Worm (Caenorhabditis elegans) whole organism, L4 larva: Measurements from ENCODE around the gene clec-57.
A peak's percentile ranks its signal among the peaks of the same experiment; 100 is the strongest.

Experiments
- F37D6.2 ChIP-seq: sonication (generic microtip); optimal IDR thresholded peaks from 2 replicates; lab custom pipeline; 2016; ENCODE audit warnings: mild to moderate bottlenecking, missing genetic modification characterization, missing compliant biosample characterization
- F49E8.2 ChIP-seq: sonication (generic microtip); optimal IDR thresholded peaks from 2 replicates; lab custom pipeline; 2016; ENCODE audit warnings: missing compliant biosample characterization, mild to moderate bottlenecking, missing genetic modification characterization, borderline replicate concordance
- T20F7.1 ChIP-seq: fragments of 200-800 bp; sonication (Bioruptor generic); optimal IDR thresholded peaks from 2 replicates; lab custom pipeline; 2018; ENCODE audit warnings: mild to moderate bottlenecking, missing genetic modification characterization, missing compliant biosample characterization
- ZK337.2 ChIP-seq: fragments of 200-800 bp; sonication (Bioruptor generic); IDR thresholded peaks from 2 replicates; pipeline ENCODE4 v1.3.6; 2022; ENCODE audit warnings: missing genetic modification reagents, missing genetic modification characterization, missing compliant biosample characterization
- aly-2 ChIP-seq: sonication (generic microtip); optimal IDR thresholded peaks from 2 replicates; lab custom pipeline; 2018; ENCODE audit warnings: missing biosample characterization, missing genetic modification characterization
- ceh-20 ChIP-seq: fragments of 200-800 bp; sonication (Bioruptor generic); IDR thresholded peaks from 2 replicates; pipeline ENCODE4 v1.3.6; 2022; ENCODE audit warnings: missing genetic modification reagents, missing genetic modification characterization, missing compliant biosample characterization
- ceh-44 ChIP-seq: fragments of 200-800 bp; sonication (Bioruptor generic); IDR thresholded peaks from 2 replicates; pipeline ENCODE4 v1.3.6; 2022; ENCODE audit warnings: missing genetic modification reagents, missing genetic modification characterization, missing compliant biosample characterization
- ceh-82 ChIP-seq: sonication (generic microtip); optimal IDR thresholded peaks from 2 replicates; lab custom pipeline; 2017; ENCODE audit warnings: missing biosample characterization, missing genetic modification characterization
- daf-16 ChIP-seq, 3 experiments: sonication (generic microtip); optimal IDR thresholded peaks; 2 replicates each; lab custom pipeline; 2016 to 2017; ENCODE audit warnings: missing genetic modification characterization in 3 of 3, missing genetic modification reagents in 3 of 3, mild to moderate bottlenecking in 2 of 3, missing compliant biosample characterization in 2 of 3, missing biosample characterization in 1 of 3, moderate library complexity in 1 of 3
- daf-8 ChIP-seq: fragments of 200-800 bp; sonication (Bioruptor generic); IDR thresholded peaks from 2 replicates; pipeline ENCODE4 v1.3.6; 2022; ENCODE audit warnings: missing genetic modification characterization, missing compliant biosample characterization
- dmd-6 ChIP-seq: fragments of 200-800 bp; sonication (Bioruptor generic); IDR thresholded peaks from 2 replicates; pipeline ENCODE4 v1.3.6; 2022; ENCODE audit warnings: missing genetic modification reagents, missing genetic modification characterization, missing compliant biosample characterization
- duxl-1 ChIP-seq: sonication (generic microtip); optimal IDR thresholded peaks from 2 replicates; lab custom pipeline; 2016; ENCODE audit warnings: mild to moderate bottlenecking, missing genetic modification characterization, moderate library complexity, missing compliant biosample characterization; ENCODE audit not compliant: poor library complexity
- dve-1 ChIP-seq: sonication (generic microtip); optimal IDR thresholded peaks from 2 replicates; lab custom pipeline; 2017; ENCODE audit warnings: antibody characterized with exemption, mild to moderate bottlenecking, missing genetic modification characterization, missing compliant biosample characterization; ENCODE audit not compliant: insufficient read depth
- fos-1 ChIP-seq: fragments of 150-350 bp; optimal IDR thresholded peaks from 2 replicates; lab custom pipeline; 2014; ENCODE audit warnings: missing biosample characterization, missing genetic modification characterization
- hlh-11 ChIP-seq: fragments of 200-800 bp; sonication (Bioruptor generic); optimal IDR thresholded peaks from 2 replicates; lab custom pipeline; 2018; ENCODE audit warnings: mild to moderate bottlenecking, missing genetic modification characterization, missing compliant biosample characterization
- hmg-1.1 ChIP-seq: fragments of 200-800 bp; sonication (Bioruptor generic); IDR thresholded peaks from 2 replicates; pipeline ENCODE4 v1.3.6; 2022; ENCODE audit warnings: missing genetic modification reagents, missing genetic modification characterization, missing compliant biosample characterization
- lin-39 ChIP-seq: fragments of 150-350 bp; optimal IDR thresholded peaks from 2 replicates; lab custom pipeline; 2014; ENCODE audit warnings: missing biosample characterization, missing genetic modification reagents, missing genetic modification characterization
- madf-5 ChIP-seq, 2 experiments: fragments of 200-800 bp; sonication (Bioruptor generic); IDR thresholded peaks; 2 replicates each; pipeline ENCODE4 v1.3.6; 2022; ENCODE audit warnings: missing compliant biosample characterization in 2 of 2, missing genetic modification characterization in 2 of 2
- mep-1 ChIP-seq: fragments of 150-350 bp; sonication (generic microtip); optimal IDR thresholded peaks from 3 replicates; lab custom pipeline; 2014; ENCODE audit warnings: missing biosample characterization, missing genetic modification characterization
- mxl-2 ChIP-seq: fragments of 200-800 bp; sonication (Bioruptor generic); conservative IDR thresholded peaks from 2 replicates; pipeline ENCODE4 v1.3.6; 2022; ENCODE audit warnings: missing genetic modification reagents, missing genetic modification characterization, missing compliant biosample characterization
- nhr-28 ChIP-seq: fragments of 150-350 bp; optimal IDR thresholded peaks from 2 replicates; lab custom pipeline; 2014; ENCODE audit warnings: missing biosample characterization, missing genetic modification characterization
- nhr-76 ChIP-seq: fragments of 150-350 bp; optimal IDR thresholded peaks from 2 replicates; lab custom pipeline; 2014; ENCODE audit warnings: missing biosample characterization, missing genetic modification characterization
- pqm-1 ChIP-seq: sonication (generic microtip); optimal IDR thresholded peaks from 2 replicates; lab custom pipeline; 2017; ENCODE audit warnings: missing biosample characterization, missing genetic modification characterization
- sdz-12 ChIP-seq: fragments of 200-800 bp; sonication (Bioruptor generic); optimal IDR thresholded peaks from 2 replicates; lab custom pipeline; 2018; ENCODE audit warnings: mild to moderate bottlenecking, missing genetic modification characterization, missing compliant biosample characterization
- snpc-1.2 ChIP-seq: fragments of 200-800 bp; sonication (Bioruptor generic); IDR thresholded peaks from 2 replicates; pipeline ENCODE4 v1.3.6; 2022; ENCODE audit warnings: missing genetic modification reagents, missing genetic modification characterization, missing compliant biosample characterization
- tra-1 ChIP-seq: fragments of 200-800 bp; sonication (Bioruptor generic); IDR thresholded peaks from 2 replicates; pipeline ENCODE4 v1.3.6; 2022; ENCODE audit warnings: missing genetic modification reagents, missing genetic modification characterization, missing compliant biosample characterization
- unc-62 ChIP-seq, 3 experiments: fragments of 150-350 bp in 1 of 3; sonication (generic microtip); optimal IDR thresholded peaks in 2 of 3; peaks in 1 of 3; 1 replicate in 1 of 3; 2 replicates in 2 of 3; lab custom pipeline; 2014 to 2017; ENCODE audit warnings: missing biosample characterization in 3 of 3, missing genetic modification characterization in 3 of 3, missing genetic modification reagents in 3 of 3, missing genotype in 1 of 3
- zip-2 ChIP-seq: fragments of 150-350 bp; optimal IDR thresholded peaks from 2 replicates; lab custom pipeline; 2014; ENCODE audit warnings: missing biosample characterization, missing genetic modification characterization

The clec-57 gene

DNA sequence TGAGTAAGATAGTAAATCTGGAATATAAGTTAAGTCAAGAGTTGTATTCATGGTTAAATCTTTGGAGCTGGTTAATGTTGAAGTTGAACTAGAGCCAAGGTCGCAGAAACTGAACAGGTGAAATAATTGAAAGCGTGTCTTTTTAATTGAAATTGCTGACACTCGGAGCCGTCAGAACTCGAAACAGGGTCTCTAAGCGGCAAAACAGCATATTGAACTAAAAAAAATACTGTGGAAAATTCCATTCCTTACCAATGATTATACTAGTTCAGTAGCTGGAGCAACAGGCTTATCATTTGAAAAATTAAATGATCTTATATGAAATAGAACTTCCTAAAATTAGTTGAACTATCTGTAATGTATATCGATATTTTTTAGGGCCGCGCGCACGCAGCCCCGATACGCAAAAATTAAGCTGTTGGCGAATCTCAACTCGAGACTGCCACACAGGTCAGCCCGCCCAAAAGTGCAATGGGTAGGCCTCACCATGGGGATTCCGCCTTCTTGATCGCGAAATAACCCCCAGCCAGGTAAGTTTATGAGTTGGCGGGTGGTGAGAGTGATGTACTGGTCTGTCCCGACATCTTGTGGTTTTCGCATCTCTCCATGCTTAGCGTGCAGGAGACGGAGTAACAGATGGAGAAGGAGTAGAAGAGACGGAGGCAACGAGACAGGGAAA lies 696 bp upstream of the clec-57 start, which contains the start of gene srz-97 (continued):
- no peak for TF ChIP-seq T20F7.1
- TF ChIP-seq mxl-2 (GFP tag; lab: Robert Waterston, UW): no peak
- TF ChIP-seq mep-1 (tag; lab: Kevin White, UChicago): no peak
- no peak for TF ChIP-seq zip-2 (tag; lab: Kevin White, UChicago)
- TF ChIP-seq madf-5 (GFP tag; IDR thresholded peaks at IDR 0.05; lab: Robert Waterston, UW): no peak

DNA sequence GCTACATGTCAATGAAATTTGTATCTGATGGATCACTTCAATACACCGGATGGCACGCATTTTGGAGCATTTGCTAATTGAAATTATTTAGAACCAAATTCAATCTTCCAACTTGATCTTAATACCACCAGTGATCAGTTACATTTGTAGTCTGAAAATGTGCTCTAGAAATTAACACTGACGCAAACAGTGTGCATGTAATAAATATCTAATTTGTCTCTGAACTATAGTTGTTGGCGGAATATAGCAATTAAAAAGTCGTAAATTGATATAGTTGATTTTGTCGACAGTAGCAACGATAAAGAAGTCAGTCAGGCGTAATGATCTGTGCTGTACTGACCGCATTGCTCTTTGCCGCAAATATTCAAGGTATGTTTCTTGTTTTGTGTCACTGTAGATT lies 3.2 kb downstream of the clec-57 start, which contains the start of gene clec-227:
clec-227 (plus strand) TSS at position 301 of the 400 bp plus-strand sequence.
- TF ChIP-seq F37D6.2 (tag; lab: Kevin White, UChicago) (no peak), nhr-28 (tag; lab: Kevin White, UChicago) (peak; percentile 37)

DNA sequence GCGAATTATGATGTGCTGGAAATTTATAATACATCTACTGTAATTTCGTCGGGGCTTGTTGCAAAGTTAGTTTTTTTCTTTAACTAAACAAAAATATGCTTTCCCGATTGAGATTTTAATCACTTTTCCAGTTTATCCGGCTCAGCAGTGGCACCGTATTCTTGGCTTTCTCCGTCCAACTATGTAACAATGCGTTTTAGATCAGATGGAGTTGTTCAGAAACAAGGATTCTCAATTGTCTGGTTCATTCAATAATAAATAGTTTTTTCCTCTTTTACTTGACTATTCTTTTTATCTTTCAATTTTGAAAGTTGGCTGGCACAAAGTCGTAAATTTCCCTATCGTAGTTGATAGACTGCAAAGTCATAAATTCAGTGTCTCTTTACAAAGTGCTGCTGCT lies 5.1 kb downstream of the clec-57 start, which contains the start of gene clec-56:
clec-56 (plus strand) TSS at position 301 of the 400 bp plus-strand sequence.
- TF ChIP-seq duxl-1 (tag; lab: Kevin White, UChicago) (no peak), snpc-1.2 (GFP tag; lab: Robert Waterston, UW) (no peak), dve-1 (tag; lab: Kevin White, UChicago) (no peak), hmg-1.1 (GFP tag; lab: Robert Waterston, UW) (no peak), nhr-28 (tag; lab: Kevin White, UChicago) (peak; percentile 36), pqm-1 (tag; lab: Kevin White, UChicago) (peak; percentile 35), daf-8 (GFP tag; lab: Robert Waterston, UW) (no peak), nhr-76 (no peak), hlh-11 (peak; percentile 2), fos-1 (no peak), ceh-44 (GFP tag; lab: Robert Waterston, UW) (no peak), aly-2 (tag; lab: Kevin White, UChicago) (no peak), ceh-82 (tag; lab: Kevin White, UChicago) (no peak), ceh-20 (GFP tag; lab: Robert Waterston, UW) (0 out of 2 replicates have a peak, but pooled peaks have one; percentile 18), ZK337.2 (GFP tag; lab: Robert Waterston, UW) (no peak), sdz-12 (GFP tag; lab: Kevin White, UChicago) (no peak)

DNA sequence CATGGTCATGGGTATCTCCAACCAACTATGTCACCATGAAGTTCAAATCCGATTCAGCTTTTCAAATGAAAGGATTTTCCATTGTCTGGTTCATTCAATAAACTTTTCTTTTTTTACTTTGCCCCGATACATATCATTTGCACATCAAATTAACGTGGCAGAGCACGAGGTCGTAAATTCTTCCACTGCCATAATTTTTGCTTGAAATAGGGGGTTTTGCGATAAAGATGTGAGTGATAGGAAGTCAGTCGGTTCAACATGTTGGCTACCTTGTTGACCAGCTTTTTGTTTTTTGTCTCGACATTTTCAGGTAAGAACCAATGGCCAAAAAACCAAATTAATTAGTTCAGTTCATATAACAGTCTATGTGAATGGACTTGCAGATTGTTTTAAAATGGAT lies 7.6 kb downstream of the clec-57 start, which contains the start of gene clec-54:
clec-54 (plus strand) TSS at position 224 of the 400 bp plus-strand sequence.
- TF ChIP-seq daf-16 (GFP tag; optimal IDR thresholded peaks at IDR 0.05; lab: Kevin White, UChicago): no peak
- TF ChIP-seq daf-16 (tag; optimal IDR thresholded peaks at IDR 0.05; lab: Kevin White, UChicago): peak; percentile 37
- peak; percentile 18 for TF ChIP-seq nhr-28 (tag; lab: Kevin White, UChicago)
- peak; percentile 49; the same call in 1 of the 2 replicates for TF ChIP-seq dmd-6 (GFP tag; lab: Robert Waterston, UW)
- TF ChIP-seq hlh-11: peak; percentile 17
- no peak for TF ChIP-seq F49E8.2 (tag; lab: Kevin White, UChicago)
- TF ChIP-seq lin-39 (tag; lab: Kevin White, UChicago): no peak
- peak; percentile 12 for TF ChIP-seq dve-1 (tag; lab: Kevin White, UChicago)
- TF ChIP-seq tra-1 (GFP tag; lab: Robert Waterston, UW): 0 out of 2 replicates have a peak, but pooled peaks have one; percentile 27
- TF ChIP-seq unc-62 (GFP tag; optimal IDR thresholded peaks at IDR 0.05 in 1 of 2; lab: Kevin White, UChicago): peak in 1 of 2 experiments; percentile 43
- no peak for TF ChIP-seq unc-62 (tag; optimal IDR thresholded peaks at IDR 0.05; lab: Kevin White, UChicago)

DNA sequence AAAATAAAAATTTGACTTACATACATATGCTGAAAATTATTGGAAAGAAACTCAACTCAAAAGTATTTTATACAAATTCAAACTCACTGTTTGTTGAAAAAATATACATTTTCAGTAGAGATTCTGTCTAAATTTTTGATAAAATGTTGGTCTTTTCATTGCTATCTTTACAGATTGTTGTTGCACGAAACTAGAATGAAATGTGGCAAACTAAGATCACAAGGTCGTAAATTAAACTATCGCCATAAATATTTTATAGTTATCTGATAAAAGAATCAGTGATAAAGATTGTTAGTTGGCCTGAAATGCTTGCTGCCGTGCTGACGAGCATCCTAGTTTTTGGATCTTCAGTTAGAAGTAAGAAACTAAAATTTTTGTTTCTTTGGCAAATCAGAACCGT lies 9.9 kb downstream of the clec-57 start, which contains the start of gene clec-55:
clec-55 (plus strand) TSS at position 301 of the 400 bp plus-strand sequence.
- TF ChIP-seq pqm-1 (tag; lab: Kevin White, UChicago): no peak
